Fruit fly (Drosophila melanogaster) whole organism, embryonic: ENCODE measurements around the gene Dh44.
A peak's percentile ranks its signal among the peaks of the same experiment; 100 is the strongest.

Experiments
- Ada2b ChIP-seq: fragments of 200-800 bp; sonication (Bioruptor generic); IDR thresholded peaks from 2 replicates; pipeline ENCODE4 v1.3.6; 2022; ENCODE audit warnings: missing biosample characterization, missing genetic modification characterization
- Adf1 ChIP-seq: fragments of 200-800 bp; sonication (Bioruptor generic); IDR thresholded peaks from 2 replicates; pipeline ENCODE4 v1.3.6; 2022; ENCODE audit warnings: missing biosample characterization, missing genetic modification characterization
- Atf3 ChIP-seq: fragments of 200-800 bp; sonication (Bioruptor generic); optimal IDR thresholded peaks from 3 replicates; lab custom pipeline; 2016; ENCODE audit warnings: missing biosample characterization, missing genetic modification characterization
- CG10462 ChIP-seq: fragments of 200-800 bp; sonication (Bioruptor generic); optimal IDR thresholded peaks from 2 replicates; lab custom pipeline; 2016; ENCODE audit warnings: missing biosample characterization, missing genetic modification characterization
- CG10959 ChIP-seq: fragments of 200-800 bp; sonication (Bioruptor generic); IDR thresholded peaks from 2 replicates; pipeline ENCODE4 v1.3.6; 2022; ENCODE audit warnings: missing biosample characterization, missing genetic modification characterization
- CG12236 ChIP-seq: fragments of 200-800 bp; sonication (Bioruptor generic); optimal IDR thresholded peaks from 2 replicates; lab custom pipeline; 2016; ENCODE audit warnings: missing biosample characterization, missing genetic modification characterization
- CG12769 ChIP-seq: fragments of 200-800 bp; sonication (Bioruptor generic); optimal IDR thresholded peaks from 2 replicates; lab custom pipeline; 2019; ENCODE audit warnings: missing biosample characterization, mild to moderate bottlenecking, missing genetic modification characterization, moderate library complexity
- CG13624 ChIP-seq: fragments of 200-800 bp; sonication (Bioruptor generic); optimal IDR thresholded peaks from 2 replicates; lab custom pipeline; 2016; ENCODE audit warnings: missing biosample characterization, missing genetic modification characterization
- CG1529 ChIP-seq: fragments of 200-800 bp; sonication (Bioruptor generic); optimal IDR thresholded peaks from 3 replicates; lab custom pipeline; 2018; ENCODE audit warnings: missing biosample characterization, missing genetic modification characterization
- CG16813 ChIP-seq: fragments of 200-800 bp; sonication (Bioruptor generic); IDR thresholded peaks from 3 replicates; pipeline ENCODE4 v1.3.6; 2022; ENCODE audit warnings: missing biosample characterization, missing genetic modification characterization; ENCODE audit not compliant: partially characterized antibody
- CG16815 ChIP-seq: fragments of 200-800 bp; sonication (Bioruptor generic); optimal IDR thresholded peaks from 3 replicates; lab custom pipeline; 2017; ENCODE audit warnings: missing biosample characterization, mild to moderate bottlenecking, missing genetic modification characterization
- CG17328 ChIP-seq: fragments of 200-800 bp; sonication (Bioruptor generic); IDR thresholded peaks from 2 replicates; pipeline ENCODE4 v1.3.6; 2022; ENCODE audit warnings: missing biosample characterization, missing genetic modification characterization
- CG18619 ChIP-seq: fragments of 200-800 bp; sonication (Bioruptor generic); optimal IDR thresholded peaks from 3 replicates; lab custom pipeline; 2017; ENCODE audit warnings: missing biosample characterization, mild to moderate bottlenecking, missing genetic modification characterization
- CG2120 ChIP-seq: fragments of 200-800 bp; sonication (Bioruptor generic); optimal IDR thresholded peaks from 3 replicates; lab custom pipeline; 2016; ENCODE audit warnings: missing biosample characterization, missing genetic modification characterization
- CG30403 ChIP-seq: fragments of 200-800 bp; sonication (Bioruptor generic); optimal IDR thresholded peaks from 3 replicates; lab custom pipeline; 2016; ENCODE audit warnings: missing biosample characterization, missing genetic modification characterization
- CG5953 ChIP-seq: fragments of 200-800 bp; sonication (Bioruptor generic); IDR thresholded peaks from 2 replicates; pipeline ENCODE4 v1.3.6; 2022; ENCODE audit warnings: missing biosample characterization, missing genetic modification characterization
- CG6689 ChIP-seq: fragments of 200-800 bp; sonication (Bioruptor generic); IDR thresholded peaks from 2 replicates; pipeline ENCODE4 v1.3.6; 2022; ENCODE audit warnings: missing biosample characterization, missing genetic modification characterization
- CG7786 ChIP-seq: fragments of 200-800 bp; sonication (Bioruptor generic); optimal IDR thresholded peaks from 2 replicates; lab custom pipeline; 2016; ENCODE audit warnings: missing biosample characterization, missing genetic modification characterization
- CG8944 ChIP-seq: fragments of 200-800 bp; sonication (Bioruptor generic); optimal IDR thresholded peaks from 3 replicates; lab custom pipeline; 2016; ENCODE audit warnings: missing biosample characterization, missing genetic modification characterization
- CG9215 ChIP-seq: fragments of 200-800 bp; sonication (Bioruptor generic); IDR thresholded peaks from 2 replicates; pipeline ENCODE4 v1.3.6; 2022; ENCODE audit warnings: missing biosample characterization, missing genetic modification characterization
- CG9437 ChIP-seq: fragments of 200-800 bp; sonication (Bioruptor generic); optimal IDR thresholded peaks from 2 replicates; lab custom pipeline; 2018; ENCODE audit warnings: missing biosample characterization, mild to moderate bottlenecking, missing genetic modification characterization
- CG9932 ChIP-seq: fragments of 200-800 bp; sonication (Bioruptor generic); IDR thresholded peaks from 2 replicates; pipeline ENCODE4 v1.3.6; 2022; ENCODE audit warnings: missing biosample characterization, missing genetic modification characterization
- Doc3 ChIP-seq: fragments of 200-800 bp; sonication (Bioruptor generic); IDR thresholded peaks from 3 replicates; pipeline ENCODE4 v1.3.6; 2022; ENCODE audit warnings: missing biosample characterization, missing genetic modification characterization; ENCODE audit not compliant: partially characterized antibody
- E2f2 ChIP-seq: fragments of 200-800 bp; sonication (Bioruptor generic); IDR thresholded peaks from 2 replicates; pipeline ENCODE4 v1.3.6; 2022; ENCODE audit warnings: missing biosample characterization, missing genetic modification characterization
- Gsc ChIP-seq: fragments of 200-800 bp; sonication (Bioruptor generic); IDR thresholded peaks from 2 replicates; pipeline ENCODE4 v1.3.6; 2022; ENCODE audit warnings: missing biosample characterization, missing genetic modification characterization
- Gug ChIP-seq: fragments of 200-800 bp; sonication (Bioruptor generic); IDR thresholded peaks from 4 replicates; pipeline ENCODE4 v1.3.6; 2022; ENCODE audit warnings: missing biosample characterization, missing genetic modification characterization
- H15 ChIP-seq: fragments of 200-800 bp; sonication (Bioruptor generic); IDR thresholded peaks from 3 replicates; pipeline ENCODE4 v1.3.6; 2022; ENCODE audit warnings: missing biosample characterization, missing genetic modification characterization
- MBD-R2 ChIP-seq: fragments of 200-800 bp; sonication (Bioruptor generic); IDR thresholded peaks from 2 replicates; pipeline ENCODE4 v1.3.6; 2022; ENCODE audit warnings: missing biosample characterization, missing genetic modification characterization
- Six4 ChIP-seq: fragments of 200-800 bp; sonication (Bioruptor generic); optimal IDR thresholded peaks from 2 replicates; lab custom pipeline; 2016; ENCODE audit warnings: missing biosample characterization, missing genetic modification characterization
- Usf ChIP-seq: fragments of 200-800 bp; sonication (Bioruptor generic); optimal IDR thresholded peaks from 2 replicates; lab custom pipeline; 2017; ENCODE audit warnings: missing genotype, missing biosample characterization, missing genetic modification characterization
- ac ChIP-seq: fragments of 200-800 bp; sonication (Bioruptor generic); optimal IDR thresholded peaks from 3 replicates; lab custom pipeline; 2017; ENCODE audit warnings: missing biosample characterization, mild to moderate bottlenecking, missing genetic modification characterization
- aop ChIP-seq: fragments of 200-800 bp; sonication (Bioruptor generic); IDR thresholded peaks from 2 replicates; pipeline ENCODE4 v1.3.6; 2022; ENCODE audit warnings: missing biosample characterization, missing genetic modification characterization
- ato ChIP-seq: fragments of 200-800 bp; sonication (Bioruptor generic); IDR thresholded peaks from 2 replicates; pipeline ENCODE4 v1.3.6; 2022; ENCODE audit warnings: missing biosample characterization, missing genetic modification characterization; ENCODE audit not compliant: partially characterized antibody
- bbx ChIP-seq: fragments of 200-800 bp; sonication (Bioruptor generic); IDR thresholded peaks from 2 replicates; pipeline ENCODE4 v1.3.6; 2022; ENCODE audit warnings: missing biosample characterization, missing genetic modification characterization; ENCODE audit not compliant: partially characterized antibody
- caup ChIP-seq: fragments of 200-800 bp; sonication (Bioruptor generic); optimal IDR thresholded peaks from 3 replicates; lab custom pipeline; 2017; ENCODE audit warnings: missing biosample characterization, mild to moderate bottlenecking, missing genetic modification characterization, moderate library complexity; ENCODE audit not compliant: severe bottlenecking
- croc ChIP-seq: fragments of 200-800 bp; sonication (Bioruptor generic); conservative IDR thresholded peaks from 3 replicates; pipeline ENCODE4 v1.3.6; 2022; ENCODE audit warnings: missing biosample characterization, missing genetic modification characterization
- dm ChIP-seq: fragments of 200-800 bp; sonication (Bioruptor generic); optimal IDR thresholded peaks from 3 replicates; lab custom pipeline; 2016; ENCODE audit warnings: missing biosample characterization, missing genetic modification characterization
- gsb-n ChIP-seq: fragments of 200-800 bp; sonication (Bioruptor generic); optimal IDR thresholded peaks from 3 replicates; lab custom pipeline; 2018; ENCODE audit warnings: missing biosample characterization, mild to moderate bottlenecking, missing genetic modification characterization
- jigr1 ChIP-seq: fragments of 200-800 bp; sonication (Bioruptor generic); IDR thresholded peaks from 3 replicates; pipeline ENCODE4 v1.3.6; 2022; ENCODE audit warnings: missing biosample characterization, missing genetic modification characterization
- ken ChIP-seq: fragments of 200-800 bp; sonication (Bioruptor generic); IDR thresholded peaks from 3 replicates; pipeline ENCODE4 v1.3.6; 2022; ENCODE audit warnings: missing biosample characterization, missing genetic modification characterization
- lola ChIP-seq, 3 experiments: fragments of >200 bp in 2 of 3; fragments of 200-800 bp in 1 of 3; sonication (Bioruptor generic) in 1 of 3; optimal IDR thresholded peaks; 2 replicates each; lab custom pipeline; 2017 to 2019; ENCODE audit warnings: missing biosample characterization in 3 of 3, missing genetic modification characterization in 3 of 3, mild to moderate bottlenecking in 1 of 3, moderate library complexity in 1 of 3
- lov ChIP-seq, 2 experiments: fragments of 200-800 bp in 1 of 2; fragments of >200 bp in 1 of 2; sonication (Bioruptor generic) in 1 of 2; IDR thresholded peaks in 1 of 2; optimal IDR thresholded peaks in 1 of 2; 2 replicates in 1 of 2; 3 replicates in 1 of 2; pipeline versions ENCODE4 v1.3.6 to Lab custom; 2017 to 2022; ENCODE audit warnings: missing biosample characterization in 1 of 2, missing genetic modification characterization in 1 of 2
- mld ChIP-seq: fragments of 200-800 bp; sonication (Bioruptor generic); IDR thresholded peaks from 3 replicates; pipeline ENCODE4 v1.3.6; 2022; ENCODE audit warnings: missing biosample characterization, missing genetic modification characterization; ENCODE audit not compliant: partially characterized antibody
- psq ChIP-seq: fragments of 200-800 bp; sonication (Bioruptor generic); optimal IDR thresholded peaks from 2 replicates; lab custom pipeline; 2017; ENCODE audit warnings: missing biosample characterization, missing genetic modification characterization
- pum ChIP-seq: fragments of 200-800 bp; sonication (Bioruptor generic); optimal IDR thresholded peaks from 2 replicates; lab custom pipeline; 2016; ENCODE audit warnings: missing biosample characterization, missing genetic modification characterization
- pzg ChIP-seq: fragments of 200-800 bp; sonication (Bioruptor generic); optimal IDR thresholded peaks from 3 replicates; lab custom pipeline; 2018; ENCODE audit warnings: missing biosample characterization, mild to moderate bottlenecking, missing genetic modification characterization, moderate library complexity
- seq ChIP-seq: fragments of 200-800 bp; sonication (Bioruptor generic); IDR thresholded peaks from 2 replicates; pipeline ENCODE4 v1.3.6; 2022; ENCODE audit warnings: missing biosample characterization, missing genetic modification characterization
- tll ChIP-seq, 2 experiments: fragments of 200-800 bp in 1 of 2; fragments of >200 bp in 1 of 2; sonication (Bioruptor generic) in 1 of 2; optimal IDR thresholded peaks; 2 replicates each; lab custom pipeline; 2017 to 2019; ENCODE audit warnings: missing biosample characterization in 2 of 2, missing genetic modification characterization in 2 of 2, mild to moderate bottlenecking in 1 of 2, moderate library complexity in 1 of 2
- tna ChIP-seq: fragments of 200-800 bp; sonication (Bioruptor generic); IDR thresholded peaks from 2 replicates; pipeline ENCODE4 v1.3.6; 2022; ENCODE audit warnings: missing biosample characterization, missing genetic modification characterization; ENCODE audit not compliant: partially characterized antibody
- vfl ChIP-seq: fragments of 200-800 bp; sonication (Bioruptor generic); optimal IDR thresholded peaks from 2 replicates; lab custom pipeline; 2016; ENCODE audit warnings: missing biosample characterization, missing genetic modification characterization

Gene Dh44

dm6 chr3R:9618331-9618730 is 19.7 kb upstream of the Dh44 start (continued):
- TF ChIP-seq gsb-n (tag; lab: Kevin White, UChicago): peak; percentile 66
- peak; percentile 25 for TF ChIP-seq ac (GFP tag; lab: Kevin White, UChicago)
- TF ChIP-seq Doc3: no peak
- TF ChIP-seq CG17328 (GFP tag; lab: Robert Waterston, UW): peak; percentile 88
- TF ChIP-seq tll (GFP tag; optimal IDR thresholded peaks at IDR 0.05; lab: Kevin White, UChicago): no peak
- TF ChIP-seq CG10959: peak; percentile 76
- TF ChIP-seq CG7786 (GFP tag; lab: Kevin White, UChicago): peak; percentile 59
- TF ChIP-seq MBD-R2: 0 out of 2 replicates have a peak, but pooled peaks have one; percentile 21
- TF ChIP-seq pzg: no peak
- no peak for TF ChIP-seq tna (GFP tag; lab: Robert Waterston, UW)
- peak; percentile 21 for TF ChIP-seq CG9437 (GFP tag; lab: Kevin White, UChicago)
- peak; percentile 65 for TF ChIP-seq pum (GFP tag; lab: Kevin White, UChicago)
- peak; percentile 2 for TF ChIP-seq dm (GFP tag; lab: Kevin White, UChicago)
- no peak for TF ChIP-seq lov (optimal IDR thresholded peaks at IDR 0.05; lab: Kevin White, UChicago)
- peak; percentile 81; the same call in 2 of the 3 replicates for TF ChIP-seq lov (GFP tag; IDR thresholded peaks at IDR 0.05; lab: Robert Waterston, UW)
- TF ChIP-seq Atf3 (GFP tag; lab: Kevin White, UChicago): peak; percentile 68
- no peak for TF ChIP-seq ato (GFP tag; lab: Robert Waterston, UW)
- peak; percentile 64 for TF ChIP-seq Gsc (GFP tag; lab: Robert Waterston, UW)
- peak; percentile 56 for TF ChIP-seq CG16815
- TF ChIP-seq CG9932 (GFP tag; lab: Robert Waterston, UW): peak; percentile 44; the same call in 1 of the 2 replicates
- TF ChIP-seq CG12236 (GFP tag; lab: Kevin White, UChicago): no peak
- TF ChIP-seq CG30403 (GFP tag; lab: Kevin White, UChicago): peak; percentile 78
- TF ChIP-seq CG5953 (GFP tag; lab: Robert Waterston, UW): peak; percentile 79
- peak; percentile 75 for TF ChIP-seq croc (GFP tag; lab: Robert Waterston, UW)
- TF ChIP-seq H15: peak; percentile 79
- no peak for TF ChIP-seq Adf1 (GFP tag; lab: Robert Waterston, UW)
- no peak for TF ChIP-seq vfl (GFP tag; lab: Kevin White, UChicago)
- peak; percentile 78 for TF ChIP-seq CG6689
- peak; percentile 46; the same call in 1 of the 2 replicates for TF ChIP-seq E2f2 (GFP tag; lab: Robert Waterston, UW)
- peak; percentile 52; the same call in 1 of the 2 replicates for TF ChIP-seq CG9215
- peak; percentile 53; the same call in 2 of the 4 replicates for TF ChIP-seq Gug (GFP tag; lab: Robert Waterston, UW)
- TF ChIP-seq aop (GFP tag; lab: Robert Waterston, UW): peak; percentile 69; the same call in 1 of the 2 replicates
- peak; percentile 44 for TF ChIP-seq CG2120
- peak; percentile 49; the same call in 1 of the 3 replicates for TF ChIP-seq jigr1 (GFP tag; lab: Robert Waterston, UW)
- peak; percentile 44 for TF ChIP-seq CG8944 (GFP tag; lab: Kevin White, UChicago)
- TF ChIP-seq Usf (GFP tag; lab: Kevin White, UChicago): peak; percentile 9
- peak; percentile 62 for TF ChIP-seq CG1529 (GFP tag; lab: Kevin White, UChicago)
- peak; percentile 45 for TF ChIP-seq caup (GFP tag; lab: Kevin White, UChicago)
- peak; percentile 65 for TF ChIP-seq seq (GFP tag; lab: Robert Waterston, UW)
- peak; percentile 82; the same call in 2 of the 3 replicates for TF ChIP-seq ken (GFP tag; lab: Robert Waterston, UW)
- TF ChIP-seq CG12769: peak; percentile 70
- TF ChIP-seq mld (GFP tag; lab: Robert Waterston, UW): no peak
- peak; percentile 62 for TF ChIP-seq Six4 (GFP tag; lab: Kevin White, UChicago)
- peak; percentile 23 for TF ChIP-seq CG10462 (GFP tag; lab: Kevin White, UChicago)
- TF ChIP-seq psq: no peak
- TF ChIP-seq CG13624 (GFP tag; lab: Kevin White, UChicago): peak; percentile 58
- TF ChIP-seq CG16813 (GFP tag; lab: Robert Waterston, UW): no peak
- TF ChIP-seq bbx (GFP tag; lab: Robert Waterston, UW): no peak
- peak in 1 of 3 experiments; percentile 44 for TF ChIP-seq lola (GFP tag; optimal IDR thresholded peaks at IDR 0.05; lab: Kevin White, UChicago)
- peak; percentile 28 for TF ChIP-seq CG18619 (GFP tag; lab: Kevin White, UChicago)
- peak; percentile 77 for TF ChIP-seq Ada2b (GFP tag; lab: Robert Waterston, UW)
